Fruit fly (Drosophila melanogaster) whole organism, larva: Measurements from ENCODE around the gene CG31560.

Experiments
- noc ChIP-seq: fragments of 200-800 bp; sonication (Bioruptor generic); optimal IDR thresholded peaks from 3 replicates; lab custom pipeline; 2019; ENCODE audit warnings: missing biosample characterization, mild to moderate bottlenecking, missing genetic modification characterization, moderate library complexity

The CG31560 gene

DNA sequence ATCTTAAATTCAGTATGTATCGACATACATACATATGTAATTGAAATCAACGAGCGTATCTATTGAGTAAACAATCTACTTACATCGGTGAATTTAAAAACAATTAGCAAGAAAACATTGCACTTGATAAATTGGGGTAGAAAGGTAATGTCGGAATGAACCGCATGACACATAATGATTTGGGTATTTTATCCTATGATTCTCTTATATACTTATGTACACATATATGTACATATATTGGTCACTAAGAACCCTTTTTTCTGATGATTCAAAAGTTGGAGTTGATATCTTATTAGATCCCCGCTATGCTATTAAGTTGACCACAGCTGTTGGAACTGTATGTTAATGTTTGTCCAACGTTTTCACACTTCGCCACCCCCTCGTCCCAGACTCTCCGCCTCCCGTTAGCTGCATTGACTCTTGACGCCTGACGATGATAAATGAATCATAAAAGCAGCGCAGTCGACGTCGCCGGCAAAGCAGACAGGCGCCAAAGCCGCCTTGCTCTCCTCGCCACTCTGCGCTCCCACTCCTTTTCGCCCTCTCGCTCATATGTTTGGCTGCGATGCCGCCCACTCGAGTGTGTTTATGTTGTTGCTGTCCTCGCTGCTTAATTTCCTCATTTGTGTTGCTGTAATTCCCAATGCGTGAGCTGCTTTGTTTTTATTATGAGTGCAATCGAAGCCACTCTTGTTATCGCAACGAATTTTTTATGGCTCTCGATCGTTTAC is 43.3 kb downstream of the CG31560 start:
- peak; percentile 15 for TF ChIP-seq noc (tag; lab: Kevin White, UChicago)

DNA sequence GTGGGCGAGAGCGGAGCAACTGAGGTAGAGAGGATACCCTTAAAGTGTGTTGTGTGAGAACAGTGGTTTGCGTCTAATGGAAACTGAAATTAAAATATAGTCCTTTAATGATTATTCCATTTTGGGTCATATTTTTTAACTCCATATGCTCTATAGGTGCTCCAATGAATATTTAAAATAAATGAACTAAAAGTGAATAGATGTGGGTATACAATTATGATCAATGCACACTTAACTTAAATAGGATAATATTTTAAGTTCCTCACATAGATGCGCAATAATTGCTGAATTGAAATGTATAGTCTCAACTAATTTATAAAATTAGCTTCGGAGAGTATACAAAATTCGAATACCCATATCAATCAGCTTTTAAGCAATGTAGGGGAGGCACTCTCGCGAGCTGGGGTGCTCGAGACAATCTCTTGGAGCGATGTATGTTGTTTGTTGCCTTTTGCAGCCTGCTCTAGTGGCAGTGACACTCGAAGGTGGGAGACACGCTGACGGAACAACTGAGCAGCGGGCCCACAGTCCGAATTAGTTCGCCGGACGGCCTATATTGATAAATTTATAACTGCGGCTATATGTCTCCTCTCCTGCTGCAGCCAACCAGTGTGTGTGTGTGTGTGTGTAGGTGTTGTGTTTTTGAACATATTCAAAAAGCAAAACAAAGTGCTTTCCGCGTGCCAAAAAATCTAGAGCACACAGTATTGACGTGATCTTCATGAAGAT is 44.0 kb downstream of the CG31560 start:
- TF ChIP-seq noc (tag; lab: Kevin White, UChicago): peak; percentile 91

DNA sequence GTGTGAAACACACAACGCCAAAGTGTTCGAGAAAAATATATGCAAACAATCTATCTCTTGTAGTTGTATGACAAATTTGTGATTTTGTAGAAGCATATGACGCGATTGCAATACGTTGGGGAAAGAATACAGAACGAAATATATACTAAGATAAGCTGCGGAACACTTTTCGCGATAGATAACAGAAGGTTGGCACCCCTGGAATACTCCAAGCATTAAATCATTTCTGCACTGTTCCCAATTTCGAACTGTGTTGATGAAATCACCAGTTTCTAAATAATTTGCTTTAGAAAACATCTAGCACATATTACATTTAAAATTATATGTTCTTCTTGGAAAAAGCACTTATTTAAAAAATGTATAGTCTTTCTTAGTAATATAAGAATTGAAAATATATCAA is 44.6 kb downstream of the CG31560 start:
- no peak for TF ChIP-seq noc (tag; lab: Kevin White, UChicago)
